Worm (Caenorhabditis elegans) whole organism, young adult: ENCODE measurements around the gene skr-13.

Source experiments
- F57C9.4 ChIP-seq: sonication (generic microtip); optimal IDR thresholded peaks from 2 replicates; lab custom pipeline; 2017; ENCODE audit warnings: mild to moderate bottlenecking, missing genetic modification characterization, missing compliant biosample characterization
- ama-1 ChIP-seq, 3 experiments: fragments of 150-350 bp in 1 of 3; sonication (generic microtip) in 2 of 3; optimal IDR thresholded peaks; 2 replicates each; lab custom pipeline; 2014 to 2018; ENCODE audit warnings: missing biosample characterization in 2 of 3, missing genetic modification characterization in 2 of 3, missing genetic modification reagents in 2 of 3
- cebp-1 ChIP-seq, 2 experiments: fragments of 200-800 bp in 1 of 2; sonication (Bioruptor generic) in 1 of 2; sonication (generic microtip) in 1 of 2; IDR thresholded peaks in 1 of 2; optimal IDR thresholded peaks in 1 of 2; 2 replicates each; pipeline versions ENCODE4 v1.3.6 to Lab custom; 2017 to 2022; ENCODE audit warnings: missing compliant biosample characterization in 2 of 2, missing genetic modification characterization in 2 of 2, mild to moderate bottlenecking in 1 of 2, missing genetic modification reagents in 1 of 2, moderate library complexity in 1 of 2
- lin-35 ChIP-seq, 3 experiments: fragments of 150-350 bp in 2 of 3; sonication (generic microtip) in 1 of 3; optimal IDR thresholded peaks; 2 replicates each; lab custom pipeline; 2014 to 2018; ENCODE audit warnings: missing biosample characterization in 3 of 3, missing genetic modification characterization in 3 of 3, missing genetic modification reagents in 3 of 3
- lin-40 ChIP-seq: sonication (generic microtip); optimal IDR thresholded peaks from 2 replicates; lab custom pipeline; 2016; ENCODE audit warnings: missing genetic modification characterization, mild to moderate bottlenecking, missing compliant biosample characterization, missing genotype, missing genetic modification reagents
- lsl-1 ChIP-seq: fragments of 200-800 bp; sonication (Bioruptor generic); optimal IDR thresholded peaks from 2 replicates; lab custom pipeline; 2018; ENCODE audit warnings: mild to moderate bottlenecking, missing genetic modification characterization, moderate library complexity, missing compliant biosample characterization
- mes-4 ChIP-seq: sonication (generic microtip); optimal IDR thresholded peaks from 2 replicates; lab custom pipeline; 2016; ENCODE audit warnings: missing genotype, missing genetic modification characterization, missing compliant biosample characterization
- mxl-1 ChIP-seq: sonication (generic microtip); optimal IDR thresholded peaks from 2 replicates; lab custom pipeline; 2016; ENCODE audit warnings: missing genetic modification characterization, missing compliant biosample characterization
- snpc-4 ChIP-seq, 5 experiments: fragments of 150-350 bp in 1 of 5; sonication (generic microtip) in 4 of 5; optimal IDR thresholded peaks; 2 replicates each; lab custom pipeline; 2014 to 2018; ENCODE audit warnings: missing genetic modification characterization in 5 of 5, missing biosample characterization in 3 of 5, antibody characterized with exemption in 2 of 5, mild to moderate bottlenecking in 2 of 5, missing compliant biosample characterization in 2 of 5, missing genotype in 2 of 5, moderate library complexity in 2 of 5, missing genetic modification reagents in 1 of 5
- sptf-2 ChIP-seq: fragments of 200-800 bp; sonication (Bioruptor generic); optimal IDR thresholded peaks from 2 replicates; lab custom pipeline; 2018; ENCODE audit warnings: mild to moderate bottlenecking, missing genetic modification characterization, missing compliant biosample characterization
- unc-62 ChIP-seq: fragments of 150-350 bp; optimal IDR thresholded peaks from 2 replicates; lab custom pipeline; 2014; ENCODE audit warnings: missing biosample characterization, missing genetic modification reagents, missing genetic modification characterization

DNA sequence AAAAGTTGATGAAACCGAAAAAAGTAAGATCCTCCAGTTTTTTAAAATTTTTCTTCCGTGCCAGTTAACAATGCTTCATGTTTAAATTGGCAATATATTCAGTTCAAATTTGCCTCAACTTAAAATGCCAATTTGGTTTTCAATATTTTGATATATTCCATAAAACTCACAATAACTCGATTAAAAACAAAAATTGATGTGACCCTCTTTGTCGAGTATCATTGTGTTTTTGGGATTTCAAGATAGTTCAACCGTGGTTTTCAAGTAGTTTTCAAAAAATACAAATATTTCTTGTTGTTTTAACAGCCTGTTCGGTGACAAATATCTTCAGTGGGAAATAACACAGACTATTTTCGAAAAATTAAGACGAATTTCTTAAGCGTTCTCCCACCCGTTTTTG is 9.4 kb downstream of the skr-13 start:
- TF ChIP-seq lsl-1 (no peak), lin-35 (GFP tag; optimal IDR thresholded peaks at IDR 0.05; lab: Kevin White, UChicago) (no peak), sptf-2 (GFP tag; lab: Kevin White, UChicago) (no peak), mxl-1 (no peak), mes-4 (tag; lab: Kevin White, UChicago) (no peak), cebp-1 (GFP tag; IDR thresholded peaks at IDR 0.05; lab: Robert Waterston, UW) (no peak), cebp-1 (tag; optimal IDR thresholded peaks at IDR 0.05; lab: Kevin White, UChicago) (no peak), ama-1 (optimal IDR thresholded peaks at IDR 0.05; lab: Kevin White, UChicago) (no peak), ama-1 (GFP tag; optimal IDR thresholded peaks at IDR 0.05; lab: Kevin White, UChicago) (no peak), snpc-4 (GFP tag; optimal IDR thresholded peaks at IDR 0.05; lab: Kevin White, UChicago) (no peak), snpc-4 (tag; optimal IDR thresholded peaks at IDR 0.05; lab: Kevin White, UChicago) (no peak), unc-62 (no peak), lin-40 (no peak), F57C9.4 (no peak)
